Worm (Caenorhabditis elegans) whole organism, early embryonic: Measurements from ENCODE around the gene sna-2.

Experiments used
- aly-1 ChIP-seq: sonication (generic microtip); optimal IDR thresholded peaks from 2 replicates; lab custom pipeline; 2016; ENCODE audit warnings: missing genetic modification characterization, missing compliant biosample characterization
- ama-1 ChIP-seq: fragments of 150-350 bp; optimal IDR thresholded peaks from 2 replicates; lab custom pipeline; 2014
- ceh-13 ChIP-seq: fragments of 200-800 bp; sonication (Bioruptor generic); optimal IDR thresholded peaks from 2 replicates; lab custom pipeline; 2018; ENCODE audit warnings: mild to moderate bottlenecking, missing genetic modification characterization, missing compliant biosample characterization
- ets-7 ChIP-seq: sonication (generic microtip); optimal IDR thresholded peaks from 2 replicates; lab custom pipeline; 2016; ENCODE audit warnings: missing genotype, missing genetic modification characterization, missing compliant biosample characterization
- flt-1 ChIP-seq: fragments of 200-800 bp; sonication (Bioruptor generic); IDR thresholded peaks from 2 replicates; pipeline ENCODE4 v1.3.6; 2022; ENCODE audit warnings: missing genetic modification characterization, missing compliant biosample characterization
- hmg-4 ChIP-seq: fragments of 200-800 bp; sonication (Bioruptor generic); optimal IDR thresholded peaks from 2 replicates; lab custom pipeline; 2018; ENCODE audit warnings: mild to moderate bottlenecking, missing genetic modification characterization, missing compliant biosample characterization
- tbx-11 ChIP-seq: fragments of 200-800 bp; sonication (Bioruptor generic); IDR thresholded peaks from 2 replicates; pipeline ENCODE4 v1.3.6; 2022; ENCODE audit warnings: missing genetic modification characterization, missing compliant biosample characterization

ce11 chrIV:9766250-9766649 is 11.2 kb downstream of the sna-2 start, which contains the start of gene ssp-36:
- TF ChIP-seq ceh-13 (GFP tag; lab: Kevin White, UChicago) = no peak
- TF ChIP-seq tbx-11 (GFP tag; lab: Robert Waterston, UW) = no peak
- TF ChIP-seq aly-1 (tag; lab: Kevin White, UChicago) = no peak
- TF ChIP-seq ama-1 = no peak
- no peak for TF ChIP-seq ets-7 (tag; lab: Kevin White, UChicago)
- no peak for TF ChIP-seq hmg-4 (GFP tag; lab: Kevin White, UChicago)
- no peak for TF ChIP-seq flt-1
